Worm (Caenorhabditis elegans) whole organism, L3 larva: ENCODE data around the gene clec-239.

Experiments used
- R02D3.7 ChIP-seq: fragments of 150-350 bp; optimal IDR thresholded peaks from 2 replicates; lab custom pipeline; 2014; ENCODE audit warnings: missing biosample characterization, missing genetic modification characterization
- ceh-82 ChIP-seq: fragments of 150-350 bp; optimal IDR thresholded peaks from 2 replicates; lab custom pipeline; 2014; ENCODE audit warnings: missing biosample characterization, missing genetic modification characterization
- elt-3 ChIP-seq, 3 experiments: fragments of 150-350 bp in 1 of 3; sonication (generic microtip) in 2 of 3; optimal IDR thresholded peaks; 2 replicates in 2 of 3; 4 replicates in 1 of 3; lab custom pipeline; 2014 to 2017; ENCODE audit warnings: missing biosample characterization in 3 of 3, missing genetic modification characterization in 3 of 3
- lin-39 ChIP-seq: fragments of 150-350 bp; optimal IDR thresholded peaks from 2 replicates; lab custom pipeline; 2018; ENCODE audit warnings: missing biosample characterization, missing genetic modification reagents, missing genetic modification characterization
- nhr-11 ChIP-seq: fragments of 150-350 bp; optimal IDR thresholded peaks from 2 replicates; lab custom pipeline; 2014; ENCODE audit warnings: missing biosample characterization, missing genetic modification characterization
- nhr-237 ChIP-seq: fragments of 150-350 bp; optimal IDR thresholded peaks from 2 replicates; lab custom pipeline; 2014; ENCODE audit warnings: missing biosample characterization, missing genetic modification characterization
- nhr-76 ChIP-seq: fragments of 150-350 bp; sonication (generic microtip); optimal IDR thresholded peaks from 5 replicates; lab custom pipeline; 2014; ENCODE audit warnings: missing biosample characterization, missing genetic modification characterization
- nhr-77 ChIP-seq: fragments of 150-350 bp; optimal IDR thresholded peaks from 2 replicates; lab custom pipeline; 2014; ENCODE audit warnings: missing biosample characterization, missing genetic modification characterization
- snpc-4 ChIP-seq: fragments of 150-350 bp; optimal IDR thresholded peaks from 2 replicates; lab custom pipeline; 2014; ENCODE audit warnings: missing biosample characterization, missing genetic modification characterization
- ztf-11 ChIP-seq: fragments of 150-350 bp; optimal IDR thresholded peaks from 2 replicates; lab custom pipeline; 2014; ENCODE audit warnings: missing biosample characterization, missing genetic modification characterization

DNA sequence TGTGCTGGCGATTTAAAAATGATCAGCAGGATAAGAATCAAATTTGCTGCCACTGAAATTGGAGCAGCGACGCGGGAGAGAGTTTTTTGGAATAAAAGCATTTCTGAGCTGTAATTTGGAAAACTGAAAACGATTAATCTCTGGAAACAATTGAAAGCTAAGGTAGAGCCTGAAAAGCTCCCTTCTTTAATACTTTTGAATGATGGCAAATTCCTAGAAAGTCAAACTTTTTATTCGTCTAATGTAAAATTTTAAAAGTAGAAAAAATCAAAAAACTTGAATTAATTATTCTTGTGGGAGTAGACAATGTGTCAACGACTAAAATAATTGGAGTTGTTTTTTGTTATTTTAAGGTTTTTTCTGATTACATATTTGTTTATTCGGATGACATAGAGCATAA lies 43.9 kb downstream of the clec-239 start, which contains the start of gene str-217:
- TF ChIP-seq nhr-11 (tag; lab: Kevin White, UChicago) (no peak), nhr-77 (no peak), lin-39 (tag; lab: Kevin White, UChicago) (no peak), nhr-76 (tag; lab: Kevin White, UChicago) (no peak), ceh-82 (tag; lab: Kevin White, UChicago) (no peak), R02D3.7 (no peak), snpc-4 (tag; lab: Kevin White, UChicago) (no peak), nhr-237 (no peak), ztf-11 (no peak), elt-3 (tag; optimal IDR thresholded peaks at IDR 0.05; lab: Kevin White, UChicago) (no peak)
